Fruit fly (Drosophila melanogaster): ENCODE data around the gene CG14321.

The CG14321 gene

DNA sequence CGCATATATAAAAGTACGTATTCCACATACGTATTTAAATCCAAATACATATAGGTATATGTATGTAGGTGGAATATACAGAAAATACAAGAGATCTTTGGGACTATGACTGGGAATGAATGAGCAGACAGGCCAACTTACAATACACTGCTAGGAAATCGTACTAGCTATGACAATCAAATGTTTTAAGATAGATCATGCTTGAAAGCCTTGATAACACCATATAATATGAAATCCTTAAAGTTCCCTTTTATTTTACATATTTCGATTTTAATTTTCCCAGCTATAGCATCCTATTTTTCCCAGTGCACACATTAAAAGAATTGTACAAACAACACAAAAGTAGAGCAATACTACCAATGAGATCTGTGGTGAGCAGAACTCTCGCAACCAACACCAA lies 48.0 kb downstream of the CG14321 start (continued):
- peak; percentile 69; the same call in 3 of the 4 replicates for TF ChIP-seq Gug (GFP tag; IDR thresholded peaks at IDR 0.05)
- TF ChIP-seq Hmr (GFP tag; optimal IDR thresholded peaks at IDR 0.05) = peak; percentile 81
- peak; percentile 72 for TF ChIP-seq oc (tag; optimal IDR thresholded peaks at IDR 0.05)
- peak; percentile 48; the same call in 1 of the 2 replicates for TF ChIP-seq toy (GFP tag; IDR thresholded peaks at IDR 0.05)
- peak; percentile 40 for TF ChIP-seq wek (GFP tag; optimal IDR thresholded peaks at IDR 0.05)
- no peak for TF ChIP-seq insv (GFP tag; optimal IDR thresholded peaks at IDR 0.05)
- peak; percentile 86 for TF ChIP-seq Drgx (GFP tag; IDR thresholded peaks at IDR 0.05)
- TF ChIP-seq Mrtf (GFP tag; IDR thresholded peaks at IDR 0.05) = peak; percentile 77
- TF ChIP-seq trem (tag; optimal IDR thresholded peaks at IDR 0.05) = peak; percentile 34
- TF ChIP-seq ranshi (GFP tag; IDR thresholded peaks at IDR 0.05) = peak; percentile 88
- TF ChIP-seq Pdp1 (GFP tag; optimal IDR thresholded peaks at IDR 0.05) = peak; percentile 81 to 83
- peak; percentile 85 for TF ChIP-seq H15 (GFP tag; IDR thresholded peaks at IDR 0.05)
- peak; percentile 26 for TF ChIP-seq sima (GFP tag; optimal IDR thresholded peaks at IDR 0.05)
- peak; percentile 73; the same call in 2 of the 3 replicates for TF ChIP-seq ase (GFP tag; IDR thresholded peaks at IDR 0.05)
- peak; percentile 61 for TF ChIP-seq CG3407 (GFP tag; optimal IDR thresholded peaks at IDR 0.05)
- peak; percentile 81 for TF ChIP-seq CG17361 (GFP tag; IDR thresholded peaks at IDR 0.05)
- 0 out of 2 replicates have a peak, but pooled peaks have one; percentile 23 for TF ChIP-seq sim (GFP tag; IDR thresholded peaks at IDR 0.05)
- TF ChIP-seq fd102C (GFP tag; optimal IDR thresholded peaks at IDR 0.05) = no peak
- peak; percentile 62; the same call in 1 of the 2 replicates for TF ChIP-seq dati (GFP tag; IDR thresholded peaks at IDR 0.05)
- no peak for TF ChIP-seq stwl (tag; optimal IDR thresholded peaks at IDR 0.05)
- TF ChIP-seq Dbx (GFP tag; IDR thresholded peaks at IDR 0.05) = peak; percentile 88
- peak; percentile 85 for TF ChIP-seq Aef1 (GFP tag; IDR thresholded peaks at IDR 0.05)
- no peak for TF ChIP-seq CG16813 (GFP tag; IDR thresholded peaks at IDR 0.05; ENCODE audit: partially characterized antibody)
- peak; percentile 9 for TF ChIP-seq HmgD (GFP tag; optimal IDR thresholded peaks at IDR 0.05)
- peak; percentile 76 for TF ChIP-seq maf-S (GFP tag; optimal IDR thresholded peaks at IDR 0.05)
- TF ChIP-seq dan (GFP tag; IDR thresholded peaks at IDR 0.05) = no peak
- peak; percentile 87 for TF ChIP-seq Dek (tag; optimal IDR thresholded peaks at IDR 0.05)
- no peak for TF ChIP-seq Bgb (GFP tag; IDR thresholded peaks at IDR 0.05; ENCODE audit: partially characterized antibody)
- TF ChIP-seq sna (GFP tag; IDR thresholded peaks at IDR 0.05; ENCODE audit: partially characterized antibody) = no peak
- TF ChIP-seq CG32767 (GFP tag; IDR thresholded peaks at IDR 0.05) = peak; percentile 67; the same call in 1 of the 2 replicates
- TF ChIP-seq CG15073 (GFP tag; optimal IDR thresholded peaks at IDR 0.05) = no peak
- peak; percentile 21 for TF ChIP-seq zf30C (GFP tag; optimal IDR thresholded peaks at IDR 0.05)
- TF ChIP-seq CG15269 (tag; optimal IDR thresholded peaks at IDR 0.05) = peak; percentile 88
- peak; percentile 89 for TF ChIP-seq unpg (GFP tag; optimal IDR thresholded peaks at IDR 0.05)
- peak; percentile 80 for TF ChIP-seq CG10366 (GFP tag; IDR thresholded peaks at IDR 0.05)
- peak; percentile 60 for TF ChIP-seq cwo (GFP tag; optimal IDR thresholded peaks at IDR 0.05)
- TF ChIP-seq hbn (GFP tag; IDR thresholded peaks at IDR 0.05; ENCODE audit: partially characterized antibody) = no peak
- peak; percentile 82 for TF ChIP-seq CG9215 (GFP tag; IDR thresholded peaks at IDR 0.05)
- TF ChIP-seq CG33213 (GFP tag; optimal IDR thresholded peaks at IDR 0.05) = peak; percentile 62
- peak; percentile 35 for TF ChIP-seq Max (GFP tag; optimal IDR thresholded peaks at IDR 0.05)
- peak; percentile 59 for TF ChIP-seq slp2 (GFP tag; optimal IDR thresholded peaks at IDR 0.05)
- TF ChIP-seq CG12744 (GFP tag; optimal IDR thresholded peaks at IDR 0.05) = peak; percentile 42
- TF ChIP-seq lilli (GFP tag; optimal IDR thresholded peaks at IDR 0.05) = peak; percentile 76
- no peak for TF ChIP-seq CG13287 (GFP tag; IDR thresholded peaks at IDR 0.05; ENCODE audit: partially characterized antibody)
- TF ChIP-seq CG9876 (GFP tag; optimal IDR thresholded peaks at IDR 0.05) = peak; percentile 17
- no peak for TF ChIP-seq HLH4C (GFP tag; IDR thresholded peaks at IDR 0.05; ENCODE audit: partially characterized antibody)
- no peak for TF ChIP-seq Sin3A (optimal IDR thresholded peaks at IDR 0.05)
- peak; percentile 83 for TF ChIP-seq mirr (GFP tag; optimal IDR thresholded peaks at IDR 0.05)
- TF ChIP-seq CG4404 (GFP tag; IDR thresholded peaks at IDR 0.05) = peak; percentile 68; the same call in 1 of the 2 replicates
- peak; percentile 76 for TF ChIP-seq CG16779 (GFP tag; IDR thresholded peaks at IDR 0.05)
- TF ChIP-seq twi (tag; optimal IDR thresholded peaks at IDR 0.05) = peak; percentile 53
